Fruit fly (Drosophila melanogaster) whole organism, embryonic: Measurements from ENCODE around the gene CG11000.
A peak's percentile ranks its signal among the peaks of the same experiment; 100 is the strongest.

ENCODE experiments used
- Aef1 ChIP-seq: fragments of 200-800 bp; sonication (Bioruptor generic); IDR thresholded peaks from 3 replicates; pipeline ENCODE4 v1.3.6; 2022; ENCODE audit warnings: missing biosample characterization, missing genetic modification characterization
- Atf6 ChIP-seq: fragments of 200-800 bp; sonication (Bioruptor generic); IDR thresholded peaks from 2 replicates; pipeline ENCODE4 v1.3.6; 2022; ENCODE audit warnings: missing biosample characterization, missing genetic modification characterization
- BEAF-32 ChIP-seq: fragments of 200-800 bp; sonication (Bioruptor generic); optimal IDR thresholded peaks from 3 replicates; lab custom pipeline; 2017; ENCODE audit warnings: missing biosample characterization, missing genetic modification characterization, mild to moderate bottlenecking, moderate library complexity, missing genetic modification reagents
- Bteb2 ChIP-seq: fragments of 200-800 bp; sonication (Bioruptor generic); optimal IDR thresholded peaks from 2 replicates; lab custom pipeline; 2016; ENCODE audit warnings: missing biosample characterization, missing genetic modification characterization
- CG10274 ChIP-seq: fragments of 200-800 bp; sonication (Bioruptor generic); optimal IDR thresholded peaks from 3 replicates; lab custom pipeline; 2017; ENCODE audit warnings: missing biosample characterization, mild to moderate bottlenecking, missing genetic modification characterization
- CG11093 ChIP-seq: fragments of 200-800 bp; sonication (Bioruptor generic); IDR thresholded peaks from 3 replicates; pipeline ENCODE4 v1.3.6; 2022; ENCODE audit warnings: missing biosample characterization, missing genetic modification characterization
- CG11695 ChIP-seq: fragments of 200-800 bp; sonication (Bioruptor generic); IDR thresholded peaks from 3 replicates; pipeline ENCODE4 v1.3.6; 2022; ENCODE audit warnings: missing biosample characterization, missing genetic modification characterization
- CG12391 ChIP-seq: fragments of 200-800 bp; sonication (Bioruptor generic); optimal IDR thresholded peaks from 3 replicates; lab custom pipeline; 2018; ENCODE audit warnings: missing biosample characterization, mild to moderate bottlenecking, missing genetic modification characterization, moderate library complexity
- CG12659 ChIP-seq: fragments of 200-800 bp; sonication (Bioruptor generic); optimal IDR thresholded peaks from 3 replicates; lab custom pipeline; 2017; ENCODE audit warnings: mild to moderate bottlenecking, missing biosample characterization, missing genetic modification reagents, missing genetic modification characterization
- CG12942 ChIP-seq: fragments of 200-800 bp; sonication (Bioruptor generic); optimal IDR thresholded peaks from 3 replicates; lab custom pipeline; 2016; ENCODE audit warnings: missing biosample characterization, missing genetic modification characterization
- CG14965 ChIP-seq: fragments of 200-800 bp; sonication (Bioruptor generic); optimal IDR thresholded peaks from 2 replicates; lab custom pipeline; 2016; ENCODE audit warnings: missing biosample characterization, missing genetic modification characterization, borderline replicate concordance
- CG17612 ChIP-seq: fragments of 200-800 bp; sonication (Bioruptor generic); IDR thresholded peaks from 2 replicates; pipeline ENCODE4 v1.3.6; 2022; ENCODE audit warnings: missing biosample characterization, missing genetic modification characterization
- CG17802 ChIP-seq: fragments of 200-800 bp; sonication (Bioruptor generic); optimal IDR thresholded peaks from 2 replicates; lab custom pipeline; 2018; ENCODE audit warnings: missing biosample characterization, mild to moderate bottlenecking, missing genetic modification characterization, moderate library complexity
- CG2116 ChIP-seq: fragments of 200-800 bp; sonication (Bioruptor generic); optimal IDR thresholded peaks from 3 replicates; lab custom pipeline; 2018; ENCODE audit warnings: missing biosample characterization, mild to moderate bottlenecking, missing genetic modification characterization
- CG2712 ChIP-seq: fragments of 200-800 bp; optimal IDR thresholded peaks from 3 replicates; lab custom pipeline; 2019; ENCODE audit warnings: missing biosample characterization, mild to moderate bottlenecking, missing genetic modification characterization, moderate library complexity
- CG30020 ChIP-seq: fragments of 200-800 bp; optimal IDR thresholded peaks from 2 replicates; lab custom pipeline; 2019; ENCODE audit warnings: missing biosample characterization, mild to moderate bottlenecking, missing genetic modification characterization, moderate library complexity
- CG30431 ChIP-seq: fragments of 200-800 bp; sonication (Bioruptor generic); optimal IDR thresholded peaks from 2 replicates; lab custom pipeline; 2017; ENCODE audit warnings: missing biosample characterization, missing genetic modification characterization
- CG3726 ChIP-seq: fragments of 200-800 bp; sonication (Bioruptor generic); IDR thresholded peaks from 3 replicates; pipeline ENCODE4, ENCODE4 v1.3.6; 2022; ENCODE audit warnings: missing biosample characterization, missing genetic modification characterization
- CG3995 ChIP-seq: fragments of 200-800 bp; sonication (Bioruptor generic); optimal IDR thresholded peaks from 3 replicates; lab custom pipeline; 2016; ENCODE audit warnings: missing biosample characterization, missing genetic modification characterization
- CG7745 ChIP-seq: fragments of 200-800 bp; sonication (Bioruptor generic); optimal IDR thresholded peaks from 2 replicates; lab custom pipeline; 2018; ENCODE audit warnings: missing biosample characterization, mild to moderate bottlenecking, missing genetic modification characterization, moderate library complexity
- CG7987 ChIP-seq: fragments of 200-800 bp; sonication (Bioruptor generic); optimal IDR thresholded peaks from 2 replicates; lab custom pipeline; 2018; ENCODE audit warnings: missing biosample characterization, mild to moderate bottlenecking, missing genetic modification characterization, moderate library complexity
- Dll ChIP-seq: fragments of 200-800 bp; sonication (Bioruptor generic); IDR thresholded peaks from 4 replicates; pipeline ENCODE4 v1.3.6; 2022; ENCODE audit warnings: missing biosample characterization, missing genetic modification characterization; ENCODE audit not compliant: partially characterized antibody
- Dp ChIP-seq: fragments of 200-800 bp; sonication (Bioruptor generic); optimal IDR thresholded peaks from 2 replicates; lab custom pipeline; 2018; ENCODE audit warnings: missing biosample characterization, mild to moderate bottlenecking, missing genetic modification characterization, moderate library complexity
- Drgx ChIP-seq: fragments of 200-800 bp; sonication (Bioruptor generic); IDR thresholded peaks from 2 replicates; pipeline ENCODE4 v1.3.6; 2022; ENCODE audit warnings: missing biosample characterization, missing genetic modification characterization
- E2f2 ChIP-seq: fragments of 200-800 bp; sonication (Bioruptor generic); IDR thresholded peaks from 2 replicates; pipeline ENCODE4 v1.3.6; 2022; ENCODE audit warnings: missing biosample characterization, missing genetic modification characterization
- H15 ChIP-seq: fragments of 200-800 bp; sonication (Bioruptor generic); IDR thresholded peaks from 3 replicates; pipeline ENCODE4 v1.3.6; 2022; ENCODE audit warnings: missing biosample characterization, missing genetic modification characterization
- HmgZ ChIP-seq: fragments of 200-800 bp; sonication (Bioruptor generic); optimal IDR thresholded peaks from 2 replicates; lab custom pipeline; 2018; ENCODE audit warnings: missing biosample characterization, mild to moderate bottlenecking, missing genetic modification characterization
- Jarid2 ChIP-seq: fragments of 200-800 bp; sonication (Bioruptor generic); optimal IDR thresholded peaks from 3 replicates; lab custom pipeline; 2017; ENCODE audit warnings: mild to moderate bottlenecking, missing biosample characterization, missing genetic modification reagents, missing genetic modification characterization
- Lhr ChIP-seq: fragments of 200-800 bp; sonication (Bioruptor generic); optimal IDR thresholded peaks from 3 replicates; lab custom pipeline; 2017; ENCODE audit warnings: mild to moderate bottlenecking, missing biosample characterization, missing genetic modification reagents, missing genetic modification characterization
- Nf-YC ChIP-seq: fragments of 200-800 bp; optimal IDR thresholded peaks from 3 replicates; lab custom pipeline; 2019; ENCODE audit warnings: missing biosample characterization, mild to moderate bottlenecking, missing genetic modification characterization, moderate library complexity
- Sry-δ ChIP-seq: fragments of 200-800 bp; sonication (Bioruptor generic); optimal IDR thresholded peaks from 2 replicates; lab custom pipeline; 2016; ENCODE audit warnings: missing biosample characterization, missing genetic modification characterization
- ara ChIP-seq: fragments of 200-800 bp; sonication (Bioruptor generic); IDR thresholded peaks from 2 replicates; pipeline ENCODE4 v1.3.6; 2022; ENCODE audit warnings: missing biosample characterization, missing genetic modification characterization
- bcd ChIP-seq: fragments of 200-800 bp; sonication (Bioruptor generic); optimal IDR thresholded peaks from 2 replicates; lab custom pipeline; 2017; ENCODE audit warnings: missing biosample characterization, mild to moderate bottlenecking, missing genetic modification characterization
- chinmo ChIP-seq: fragments of 200-800 bp; sonication (Bioruptor generic); IDR thresholded peaks from 4 replicates; pipeline ENCODE4 v1.3.6; 2022; ENCODE audit warnings: missing biosample characterization, missing genetic modification characterization; ENCODE audit not compliant: partially characterized antibody
- dmrt99B ChIP-seq: fragments of 200-800 bp; sonication (Bioruptor generic); optimal IDR thresholded peaks from 2 replicates; lab custom pipeline; 2018; ENCODE audit warnings: missing biosample characterization, mild to moderate bottlenecking, missing genetic modification characterization, moderate library complexity
- jumu ChIP-seq: fragments of 200-800 bp; sonication (Bioruptor generic); optimal IDR thresholded peaks from 3 replicates; lab custom pipeline; 2016; ENCODE audit warnings: missing biosample characterization, missing genetic modification characterization
- phol ChIP-seq: fragments of 200-800 bp; sonication (Bioruptor generic); optimal IDR thresholded peaks from 3 replicates; lab custom pipeline; 2018; ENCODE audit warnings: missing biosample characterization, mild to moderate bottlenecking, missing genetic modification characterization, moderate library complexity
- prd ChIP-seq, 3 experiments: fragments of >200 bp in 2 of 3; fragments of 200-800 bp in 1 of 3; sonication (Bioruptor generic) in 1 of 3; optimal IDR thresholded peaks in 2 of 3; IDR thresholded peaks in 1 of 3; 2 replicates in 2 of 3; 3 replicates in 1 of 3; pipeline versions ENCODE4 v1.3.6 to Lab custom; 2017 to 2022; ENCODE audit warnings: missing biosample characterization in 1 of 3, missing genetic modification characterization in 1 of 3
- rib ChIP-seq: fragments of 200-800 bp; sonication (Bioruptor generic); IDR thresholded peaks from 2 replicates; pipeline ENCODE4 v1.3.6; 2022; ENCODE audit warnings: missing biosample characterization, missing genetic modification characterization
- scrt ChIP-seq: fragments of 200-800 bp; sonication (Bioruptor generic); optimal IDR thresholded peaks from 2 replicates; lab custom pipeline; 2018; ENCODE audit warnings: missing biosample characterization, mild to moderate bottlenecking, missing genetic modification characterization, moderate library complexity
- sens ChIP-seq: fragments of 200-800 bp; sonication (Bioruptor generic); peaks from one replicate; lab custom pipeline; 2016; ENCODE audit warnings: missing biosample characterization, missing genetic modification characterization
- slbo ChIP-seq: fragments of 200-800 bp; sonication (Bioruptor generic); IDR thresholded peaks from 2 replicates; pipeline ENCODE4 v1.3.6; 2022; ENCODE audit warnings: missing biosample characterization, missing genetic modification characterization
- stwl ChIP-seq: fragments of 200-800 bp; sonication (Bioruptor generic); optimal IDR thresholded peaks from 3 replicates; lab custom pipeline; 2018; ENCODE audit warnings: missing biosample characterization, mild to moderate bottlenecking, missing genetic modification characterization, moderate library complexity
- usp ChIP-seq: fragments of >200 bp; optimal IDR thresholded peaks from 2 replicates; lab custom pipeline; 2017; ENCODE audit warnings: missing biosample characterization, missing genetic modification characterization
- zen ChIP-seq: fragments of 200-800 bp; sonication (Bioruptor generic); optimal IDR thresholded peaks from 3 replicates; lab custom pipeline; 2018; ENCODE audit warnings: missing biosample characterization, mild to moderate bottlenecking, missing genetic modification characterization, moderate library complexity

Gene CG11000

DNA sequence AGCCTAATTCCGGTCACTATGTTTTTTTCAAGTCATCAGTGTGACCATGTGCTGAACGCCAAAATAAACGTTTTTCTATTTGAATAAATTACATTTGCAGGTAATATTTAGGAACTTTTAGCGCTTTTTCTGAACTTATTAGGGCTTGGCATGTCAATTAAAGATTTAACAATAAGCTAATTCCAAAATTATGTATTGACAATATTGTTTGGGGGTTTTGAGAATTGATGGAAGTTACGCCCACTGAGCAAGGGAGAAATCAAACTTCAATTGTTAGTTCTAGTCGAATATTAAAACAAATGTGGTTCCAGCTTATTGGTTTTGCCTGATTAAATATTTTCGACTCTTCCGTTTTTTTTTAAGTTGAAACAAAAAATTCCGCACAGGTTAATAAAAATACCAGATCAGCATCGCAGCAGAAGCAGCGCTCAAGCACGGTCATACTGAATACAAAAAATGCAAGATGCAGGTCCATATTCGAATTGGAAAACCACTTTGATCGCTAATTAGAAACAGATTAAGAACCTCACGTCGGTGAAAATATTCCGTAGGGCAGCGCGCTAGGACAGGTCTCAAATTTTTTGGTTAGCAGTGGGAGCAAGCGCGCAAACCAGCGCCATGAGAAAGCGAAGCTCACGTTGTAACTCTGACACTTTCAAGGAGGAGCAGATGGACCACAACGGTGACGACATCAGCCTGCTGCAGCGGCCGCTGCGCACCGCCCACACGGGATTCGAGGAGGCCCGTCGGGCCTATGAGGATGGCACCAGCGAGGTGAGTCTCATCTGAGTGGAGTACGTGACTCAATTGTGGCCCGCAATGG, 7.7 kb upstream of the CG11000 start, which contains the start of the genes PSMG1 and CG10979 (continued):
- peak; percentile 38; the same call in 1 of the 2 replicates for TF ChIP-seq E2f2
- TF ChIP-seq sens (GFP tag; lab: Kevin White, UChicago) = peak; percentile 80
- peak; percentile 42 for TF ChIP-seq phol (tag; lab: Kevin White, UChicago)
- TF ChIP-seq stwl (tag; lab: Kevin White, UChicago) = peak; percentile 19
- no peak for TF ChIP-seq Nf-YC (tag; lab: Kevin White, UChicago)
- no peak for TF ChIP-seq CG11695 (GFP tag; lab: Robert Waterston, UW)
- no peak for TF ChIP-seq Atf6 (GFP tag; lab: Robert Waterston, UW)
- peak; percentile 31 for TF ChIP-seq Lhr
- TF ChIP-seq Sry-δ (GFP tag; lab: Kevin White, UChicago) = peak; percentile 4
- no peak for TF ChIP-seq CG7745 (tag; lab: Kevin White, UChicago)
- TF ChIP-seq CG12391 = peak; percentile 27
- TF ChIP-seq BEAF-32 (GFP tag; lab: Kevin White, UChicago) = peak; percentile 47
- TF ChIP-seq prd (optimal IDR thresholded peaks at IDR 0.05; lab: Kevin White, UChicago) = no peak
- TF ChIP-seq prd (GFP tag; IDR thresholded peaks at IDR 0.05; lab: Robert Waterston, UW) = no peak
- no peak for TF ChIP-seq CG30431 (GFP tag; lab: Kevin White, UChicago)
- no peak for TF ChIP-seq jumu (GFP tag; lab: Kevin White, UChicago)
- peak; percentile 57 for TF ChIP-seq CG12659 (GFP tag; lab: Kevin White, UChicago)
- peak; percentile 10 for TF ChIP-seq CG30020 (tag; lab: Kevin White, UChicago)
- TF ChIP-seq CG2116 (GFP tag; lab: Kevin White, UChicago) = peak; percentile 37
- no peak for TF ChIP-seq CG12942 (GFP tag; lab: Kevin White, UChicago)
- TF ChIP-seq CG11093 (GFP tag; lab: Robert Waterston, UW) = 0 out of 3 replicates have a peak, but pooled peaks have one; percentile 11
- TF ChIP-seq rib (GFP tag; lab: Robert Waterston, UW) = no peak
- 0 out of 4 replicates have a peak, but pooled peaks have one; percentile 50 for TF ChIP-seq chinmo (GFP tag; lab: Robert Waterston, UW)
- TF ChIP-seq zen (tag; lab: Kevin White, UChicago) = peak; percentile 65
- TF ChIP-seq Bteb2 = no peak
- peak; percentile 11 for TF ChIP-seq CG2712
- TF ChIP-seq CG3995 (GFP tag; lab: Kevin White, UChicago) = peak; percentile 8
- no peak for TF ChIP-seq CG17612 (GFP tag; lab: Robert Waterston, UW)
- peak; percentile 52 for TF ChIP-seq Dp

DNA sequence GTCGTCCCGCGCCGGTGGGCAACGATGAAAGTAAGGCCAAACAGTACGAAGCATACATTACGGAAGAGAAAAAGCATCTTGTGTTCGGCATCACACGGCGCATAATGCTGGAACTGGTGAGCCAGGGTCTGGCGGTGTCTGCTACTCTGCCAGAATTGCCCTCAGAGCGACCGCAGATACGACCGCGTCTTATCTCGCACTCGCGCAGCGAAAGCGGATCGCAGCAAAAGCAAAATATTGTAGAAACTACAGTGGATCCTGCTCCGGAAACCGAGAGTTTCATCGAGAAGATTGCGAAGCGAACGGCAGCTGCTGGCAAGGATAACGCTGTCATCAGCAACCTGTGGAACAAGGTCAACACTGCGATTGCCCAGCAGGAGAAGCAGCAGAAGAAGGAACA, 4.4 kb upstream of the CG11000 start:
- TF ChIP-seq bcd = no peak
- TF ChIP-seq Dll = no peak
- no peak for TF ChIP-seq dmrt99B
- no peak for TF ChIP-seq CG14965 (GFP tag; lab: Kevin White, UChicago)
- no peak for TF ChIP-seq CG7745 (tag; lab: Kevin White, UChicago)
- TF ChIP-seq Drgx (GFP tag; lab: Robert Waterston, UW) = no peak
- no peak for TF ChIP-seq CG10274 (GFP tag; lab: Kevin White, UChicago)
- no peak for TF ChIP-seq Aef1 (GFP tag; lab: Robert Waterston, UW)
- TF ChIP-seq scrt = no peak
- no peak for TF ChIP-seq CG11695 (GFP tag; lab: Robert Waterston, UW)
- no peak for TF ChIP-seq usp (GFP tag; lab: Kevin White, UChicago)
- no peak for TF ChIP-seq Jarid2
- no peak for TF ChIP-seq CG17802 (tag; lab: Kevin White, UChicago)
- TF ChIP-seq H15 (GFP tag; lab: Robert Waterston, UW) = no peak
- TF ChIP-seq CG3726 (GFP tag; lab: Robert Waterston, UW) = no peak
- no peak for TF ChIP-seq CG7987 (GFP tag; lab: Kevin White, UChicago)
- TF ChIP-seq HmgZ (tag; lab: Kevin White, UChicago) = no peak
- TF ChIP-seq ara = no peak
- no peak for TF ChIP-seq slbo (GFP tag; lab: Robert Waterston, UW)
- TF ChIP-seq, all 482 proteins: peak for 0
